Worm (Caenorhabditis elegans) whole organism, young adult: ENCODE measurements around the gene F36H1.12.

Experiments used
- athp-1 ChIP-seq: sonication (generic microtip); optimal IDR thresholded peaks from 2 replicates; lab custom pipeline; 2017; ENCODE audit warnings: mild to moderate bottlenecking, missing genetic modification characterization, missing compliant biosample characterization
- pha-4 ChIP-seq: fragments of 150-350 bp; sonication (generic microtip); optimal IDR thresholded peaks from 2 replicates; lab custom pipeline; 2014; ENCODE audit warnings: missing biosample characterization, missing genetic modification reagents, missing genetic modification characterization
- snpc-4 ChIP-seq, 5 experiments: fragments of 150-350 bp in 1 of 5; sonication (generic microtip) in 4 of 5; optimal IDR thresholded peaks; 2 replicates each; lab custom pipeline; 2014 to 2018; ENCODE audit warnings: missing genetic modification characterization in 5 of 5, missing biosample characterization in 3 of 5, antibody characterized with exemption in 2 of 5, mild to moderate bottlenecking in 2 of 5, missing compliant biosample characterization in 2 of 5, missing genotype in 2 of 5, moderate library complexity in 2 of 5, missing genetic modification reagents in 1 of 5

ce11 chrIV:11006868-11007267 is 46.6 kb downstream of the F36H1.12 start:
- TF ChIP-seq snpc-4 (GFP tag; optimal IDR thresholded peaks at IDR 0.05; lab: Kevin White, UChicago) (no peak), snpc-4 (tag; optimal IDR thresholded peaks at IDR 0.05; lab: Kevin White, UChicago) (no peak), pha-4 (tag; lab: Kevin White, UChicago) (no peak), athp-1 (tag; lab: Kevin White, UChicago) (no peak)
